Fruit fly (Drosophila melanogaster) whole organism, pupa: ENCODE measurements around the gene AP-1gamma.

Experiments
- CG10348 ChIP-seq: fragments of 200-800 bp; sonication (Bioruptor generic); IDR thresholded peaks from 2 replicates; pipeline ENCODE4 v1.3.6; 2022; ENCODE audit warnings: missing biosample characterization, missing genetic modification characterization
- CG12605 ChIP-seq: fragments of 200-800 bp; sonication (Bioruptor generic); IDR thresholded peaks from 2 replicates; pipeline ENCODE4 v1.3.6; 2022; ENCODE audit warnings: missing biosample characterization, missing genetic modification characterization
- CG13204 ChIP-seq: fragments of 200-800 bp; sonication (Bioruptor generic); optimal IDR thresholded peaks from 2 replicates; lab custom pipeline; 2018; ENCODE audit warnings: missing biosample characterization, mild to moderate bottlenecking, missing genetic modification characterization, moderate library complexity
- CG14655 ChIP-seq: fragments of 200-800 bp; sonication (Bioruptor generic); optimal IDR thresholded peaks from 3 replicates; lab custom pipeline; 2017; ENCODE audit warnings: mild to moderate bottlenecking, missing biosample characterization, missing genetic modification reagents, missing genetic modification characterization
- CG15710 ChIP-seq: fragments of 200-800 bp; sonication (Bioruptor generic); optimal IDR thresholded peaks from 2 replicates; lab custom pipeline; 2018; ENCODE audit warnings: missing biosample characterization, mild to moderate bottlenecking, missing genetic modification characterization, moderate library complexity
- CG17806 ChIP-seq: fragments of 200-800 bp; sonication (Bioruptor generic); optimal IDR thresholded peaks from 2 replicates; lab custom pipeline; 2018; ENCODE audit warnings: missing biosample characterization, mild to moderate bottlenecking, missing genetic modification characterization, moderate library complexity
- CG32121 ChIP-seq: fragments of 200-800 bp; sonication (Bioruptor generic); IDR thresholded peaks from 2 replicates; pipeline ENCODE4 v1.3.6; 2022; ENCODE audit warnings: missing biosample characterization, missing genetic modification characterization
- CG34367 ChIP-seq: fragments of 200-800 bp; sonication (Bioruptor generic); optimal IDR thresholded peaks from 2 replicates; lab custom pipeline; 2018; ENCODE audit warnings: missing biosample characterization, mild to moderate bottlenecking, missing genetic modification characterization
- CG4496 ChIP-seq: fragments of 200-800 bp; sonication (Bioruptor generic); IDR thresholded peaks from 3 replicates; pipeline ENCODE4 v1.3.6; 2022; ENCODE audit warnings: missing biosample characterization, missing genetic modification characterization
- CG8159 ChIP-seq: fragments of 200-800 bp; sonication (Bioruptor generic); optimal IDR thresholded peaks from 3 replicates; lab custom pipeline; 2018; ENCODE audit warnings: missing biosample characterization, mild to moderate bottlenecking, missing genetic modification characterization, moderate library complexity
- CG8301 ChIP-seq: fragments of 200-800 bp; sonication (Bioruptor generic); optimal IDR thresholded peaks from 2 replicates; lab custom pipeline; 2018; ENCODE audit warnings: missing biosample characterization, mild to moderate bottlenecking, missing genetic modification characterization
- CG9948 ChIP-seq: fragments of 200-800 bp; sonication (Bioruptor generic); optimal IDR thresholded peaks from 2 replicates; lab custom pipeline; 2018; ENCODE audit warnings: missing biosample characterization, mild to moderate bottlenecking, missing genetic modification characterization, moderate library complexity
- D1 ChIP-seq: fragments of 200-800 bp; sonication (Bioruptor generic); optimal IDR thresholded peaks from 2 replicates; lab custom pipeline; 2018; ENCODE audit warnings: missing biosample characterization, mild to moderate bottlenecking, missing genetic modification characterization, moderate library complexity
- EcR ChIP-seq: fragments of 200-800 bp; sonication (Bioruptor generic); optimal IDR thresholded peaks from 3 replicates; lab custom pipeline; 2019; ENCODE audit warnings: missing biosample characterization, missing genetic modification characterization, mild to moderate bottlenecking, moderate library complexity, missing genetic modification reagents
- Ets98B ChIP-seq: fragments of 200-800 bp; sonication (Bioruptor generic); IDR thresholded peaks from 2 replicates; pipeline ENCODE4 v1.3.6; 2022; ENCODE audit warnings: missing biosample characterization, missing genetic modification characterization
- Pif1A ChIP-seq: fragments of 200-800 bp; sonication (Bioruptor generic); optimal IDR thresholded peaks from 3 replicates; lab custom pipeline; 2016; ENCODE audit warnings: missing biosample characterization, missing genetic modification characterization
- Pif1B ChIP-seq: fragments of 200-800 bp; sonication (Bioruptor generic); optimal IDR thresholded peaks from 3 replicates; lab custom pipeline; 2016; ENCODE audit warnings: missing biosample characterization, missing genetic modification characterization
- Snoo ChIP-seq: fragments of 200-800 bp; sonication (Bioruptor generic); optimal IDR thresholded peaks from 3 replicates; lab custom pipeline; 2017; ENCODE audit warnings: missing biosample characterization, mild to moderate bottlenecking, missing genetic modification characterization, inconsistent platforms
- fd96Ca ChIP-seq: fragments of 200-800 bp; sonication (Bioruptor generic); IDR thresholded peaks from 3 replicates; pipeline ENCODE4 v1.3.6; 2022; ENCODE audit warnings: missing biosample characterization, missing genetic modification characterization
- gl ChIP-seq: fragments of 200-800 bp; sonication (Bioruptor generic); optimal IDR thresholded peaks from 2 replicates; lab custom pipeline; 2018; ENCODE audit warnings: missing biosample characterization, mild to moderate bottlenecking, missing genetic modification characterization
- rn ChIP-seq: fragments of 200-800 bp; sonication (Bioruptor generic); IDR thresholded peaks from 2 replicates; pipeline ENCODE4 v1.3.6; 2022; ENCODE audit warnings: missing biosample characterization, missing genetic modification characterization

The AP-1gamma gene

dm6 chrX:9118961-9119633 is 10.6 kb downstream of the AP-1gamma start:
- TF ChIP-seq CG8159 (tag; lab: Kevin White, UChicago) (peak; percentile 47), Snoo (tag; lab: Kevin White, UChicago) (no peak), Pif1B (GFP tag; lab: Kevin White, UChicago) (no peak), fd96Ca (GFP tag; lab: Robert Waterston, UW) (peak; percentile 46; the same call in 1 of the 3 replicates), CG14655 (peak; percentile 63), rn (GFP tag; lab: Robert Waterston, UW) (no peak), CG15710 (tag; lab: Kevin White, UChicago) (no peak), Ets98B (GFP tag; lab: Robert Waterston, UW) (no peak), gl (no peak), CG4496 (GFP tag; lab: Robert Waterston, UW) (0 out of 3 replicates have a peak, but pooled peaks have one; percentile 38), D1 (tag; lab: Kevin White, UChicago) (no peak), CG9948 (no peak), CG32121 (GFP tag; lab: Robert Waterston, UW) (no peak), Pif1A (no peak), CG34367 (tag; lab: Kevin White, UChicago) (no peak), CG8301 (tag; lab: Kevin White, UChicago) (peak; percentile 45), CG12605 (GFP tag; lab: Robert Waterston, UW) (no peak), CG10348 (GFP tag; lab: Robert Waterston, UW) (no peak), CG17806 (peak; percentile 18), CG13204 (GFP tag; lab: Kevin White, UChicago) (no peak), EcR (GFP tag; lab: Kevin White, UChicago) (no peak)

dm6 chrX:9119671-9120364 is 11.3 kb downstream of the AP-1gamma start:
- no peak for TF ChIP-seq EcR (GFP tag; lab: Kevin White, UChicago)
- TF ChIP-seq CG14655, result peak; percentile 1
- TF ChIP-seq Snoo (tag; lab: Kevin White, UChicago), result no peak
- TF ChIP-seq, all 21 proteins: peak for 1

dm6 chrX:9120828-9121754 is 12.6 kb downstream of the AP-1gamma start:
- TF ChIP-seq D1 (tag; lab: Kevin White, UChicago) (no peak), Snoo (tag; lab: Kevin White, UChicago) (peak; percentile 35), CG8159 (tag; lab: Kevin White, UChicago) (peak; percentile 53), CG8301 (tag; lab: Kevin White, UChicago) (peak; percentile 36), Ets98B (GFP tag; lab: Robert Waterston, UW) (no peak), CG4496 (GFP tag; lab: Robert Waterston, UW) (0 out of 3 replicates have a peak, but pooled peaks have one; percentile 27), CG14655 (peak; percentile 39), CG12605 (GFP tag; lab: Robert Waterston, UW) (no peak), CG32121 (GFP tag; lab: Robert Waterston, UW) (peak; percentile 29; the same call in 1 of the 2 replicates), CG13204 (GFP tag; lab: Kevin White, UChicago) (no peak), Pif1B (GFP tag; lab: Kevin White, UChicago) (peak; percentile 16), CG15710 (tag; lab: Kevin White, UChicago) (peak; percentile 21), CG10348 (GFP tag; lab: Robert Waterston, UW) (no peak), EcR (GFP tag; lab: Kevin White, UChicago) (no peak), CG9948 (peak; percentile 34), Pif1A (peak; percentile 28), fd96Ca (GFP tag; lab: Robert Waterston, UW) (no peak), CG34367 (tag; lab: Kevin White, UChicago) (no peak), gl (no peak), CG17806 (peak; percentile 29), rn (GFP tag; lab: Robert Waterston, UW) (no peak)

dm6 chrX:9122492-9122891 is 14.0 kb downstream of the AP-1gamma start:
- TF ChIP-seq CG17806, result no peak
- TF ChIP-seq fd96Ca (GFP tag; lab: Robert Waterston, UW), result 0 out of 3 replicates have a peak, but pooled peaks have one; percentile 27

dm6 chrX:9127264-9128011 is 18.9 kb downstream of the AP-1gamma start:
- TF ChIP-seq CG14655 (peak; percentile 10), Ets98B (GFP tag; lab: Robert Waterston, UW) (no peak)
